Worm (Caenorhabditis elegans) whole organism, mixed stage, embryonic: ENCODE measurements around the gene gmpr-1.

Experiments
- lsy-2 ChIP-seq: fragments of 150-350 bp; optimal IDR thresholded peaks from 2 replicates; lab custom pipeline; 2014; ENCODE audit warnings: missing biosample characterization, missing genetic modification characterization
- nhr-237 ChIP-seq: fragments of 150-350 bp; optimal IDR thresholded peaks from 2 replicates; lab custom pipeline; 2014; ENCODE audit warnings: missing biosample characterization, missing genetic modification characterization

DNA sequence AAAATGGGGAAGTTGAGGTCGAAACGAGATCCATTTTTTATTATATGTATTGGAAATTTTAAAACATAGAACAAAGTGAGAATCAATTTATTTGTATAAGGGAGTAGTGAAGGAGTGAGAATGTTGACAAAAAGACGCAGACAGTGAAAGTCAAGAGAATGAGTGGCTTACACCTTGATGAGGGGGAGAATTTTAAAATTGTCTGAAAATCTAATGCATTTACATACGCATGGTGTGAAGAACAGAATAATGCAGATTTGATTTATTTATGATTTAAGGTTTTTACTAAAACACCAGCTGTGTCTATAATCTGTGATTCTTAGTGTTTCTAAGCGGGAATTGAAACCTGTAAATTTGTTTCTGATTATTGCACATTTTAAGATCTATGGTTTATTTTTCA is 45.8 kb downstream of the gmpr-1 start, which contains the start of gene nhr-125:
- TF ChIP-seq lsy-2 (tag; lab: Kevin White, UChicago) (no peak), nhr-237 (tag; lab: Kevin White, UChicago) (no peak)
